Worm (Caenorhabditis elegans): ENCODE data around the gene twk-6.

The twk-6 gene

DNA sequence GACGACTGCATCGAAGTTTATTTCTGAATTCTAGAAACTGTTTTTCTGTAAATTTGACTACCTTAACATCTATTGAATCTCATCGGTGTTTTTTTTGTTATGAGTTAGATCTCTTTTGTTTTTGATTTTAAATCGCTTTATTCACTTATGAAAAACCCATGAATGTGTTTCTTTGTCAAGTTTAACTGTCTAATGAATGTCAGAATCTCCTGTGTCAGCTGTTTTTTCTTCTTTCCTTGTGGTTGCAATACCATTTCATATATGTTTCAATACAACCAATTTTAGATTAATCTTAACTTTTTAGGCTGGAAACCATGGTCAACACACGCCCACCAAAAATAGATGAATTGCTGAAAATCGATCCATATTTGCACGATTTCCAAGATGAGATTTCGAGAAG, 47.7 kb upstream of the twk-6 start, which contains the start of gene T04A8.7:
T04A8.7 (plus strand) TSS at position 301 of the 400 bp plus-strand sequence.
- TF ChIP-seq ama-1 (optimal IDR thresholded peaks at IDR 0.05) (no peak), ama-1 (GFP tag; optimal IDR thresholded peaks at IDR 0.05) (peak in 1 of 2 experiments; percentile 18), lag-1 (GFP tag; IDR thresholded peaks at IDR 0.05) (no peak), ztf-18 (tag; optimal IDR thresholded peaks at IDR 0.05) (peak; percentile 29), ceh-100 (GFP tag; IDR thresholded peaks at IDR 0.05) (no peak), ekl-4 (GFP tag; IDR thresholded peaks at IDR 0.05) (0 out of 2 replicates have a peak, but pooled peaks have one; percentile 20), B0336.3 (GFP tag; IDR thresholded peaks at IDR 0.05) (no peak), mcd-1 (GFP tag; IDR thresholded peaks at IDR 0.05) (no peak), tlf-1 (GFP tag; optimal IDR thresholded peaks at IDR 0.05) (no peak), hmg-20 (GFP tag; IDR thresholded peaks at IDR 0.05) (no peak)

- TF ChIP-seq snpc-1.3 (tag; optimal IDR thresholded peaks at IDR 0.05; ENCODE audit: insufficient read depth), result no peak
- no peak for TF ChIP-seq ztf-6 (GFP tag; IDR thresholded peaks at IDR 0.05)
- no peak for TF ChIP-seq T07F8.4 (tag; optimal IDR thresholded peaks at IDR 0.05)
- no peak for TF ChIP-seq sptf-2 (GFP tag; optimal IDR thresholded peaks at IDR 0.05)
- TF ChIP-seq attf-5 (GFP tag; optimal IDR thresholded peaks at IDR 0.05), result no peak
- no peak for TF ChIP-seq C06A6.2 (GFP tag; conservative IDR thresholded peaks at IDR 0.05)
- TF ChIP-seq Y56A3A.18 (GFP tag; IDR thresholded peaks at IDR 0.05), result no peak
- TF ChIP-seq bed-2 (GFP tag; IDR thresholded peaks at IDR 0.05), result no peak
- no peak for TF ChIP-seq ceh-91 (GFP tag; IDR thresholded peaks at IDR 0.05)
- TF ChIP-seq zim-3 (tag; optimal IDR thresholded peaks at IDR 0.05), result no peak
- no peak for TF ChIP-seq B0261.1 (tag; optimal IDR thresholded peaks at IDR 0.05)
- TF ChIP-seq tlf-1 (GFP tag; optimal IDR thresholded peaks at IDR 0.05), result no peak
- TF ChIP-seq ekl-4 (GFP tag; IDR thresholded peaks at IDR 0.05), result no peak
- TF ChIP-seq madf-6 (GFP tag; IDR thresholded peaks at IDR 0.05), result no peak
- TF ChIP-seq bed-1 (GFP tag; IDR thresholded peaks at IDR 0.05), result no peak
- no peak for TF ChIP-seq hlh-26 (GFP tag; conservative IDR thresholded peaks at IDR 0.05)
Observed at ce11 chrIII:4696903-4697302, 45.8 kb upstream of the twk-6 start.

DNA sequence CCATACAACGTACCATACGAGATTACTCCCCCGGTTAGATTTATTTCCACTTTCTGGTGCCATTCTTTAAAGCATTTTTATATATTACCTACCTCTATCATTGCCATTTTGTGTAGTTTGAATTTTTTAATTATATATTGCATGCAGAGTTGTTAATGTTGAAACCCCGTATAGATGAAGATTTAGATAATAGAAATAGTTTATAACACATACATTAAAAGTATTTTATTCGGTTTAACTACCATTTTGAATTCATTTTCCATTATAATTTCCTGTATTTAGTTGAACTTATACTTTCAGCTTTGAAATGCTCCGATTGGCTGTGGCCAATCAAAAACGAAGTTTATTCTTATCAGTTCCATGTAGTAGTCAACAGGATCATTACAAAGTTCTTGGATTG, 44.9 kb upstream of the twk-6 start, which contains the start of gene dnj-18:
dnj-18 (plus strand) TSS at position 301 of the 400 bp plus-strand sequence.
- no peak for TF ChIP-seq dpff-1 (tag; optimal IDR thresholded peaks at IDR 0.05)
- no peak for TF ChIP-seq lin-40 (tag; optimal IDR thresholded peaks at IDR 0.05)
- no peak for TF ChIP-seq lir-1 (GFP tag; conservative IDR thresholded peaks at IDR 0.05)
- TF ChIP-seq ZK185.1 (tag; optimal IDR thresholded peaks at IDR 0.05; ENCODE audit: poor library complexity, severe bottlenecking), result no peak
- TF ChIP-seq die-1 (tag; optimal IDR thresholded peaks at IDR 0.05), result no peak
- TF ChIP-seq ceh-100 (GFP tag; IDR thresholded peaks at IDR 0.05), result no peak
- no peak for TF ChIP-seq egl-18 (GFP tag; IDR thresholded peaks at IDR 0.05)
- TF ChIP-seq egrh-3 (GFP tag; IDR thresholded peaks at IDR 0.05), result no peak
- no peak for TF ChIP-seq F33H1.4 (GFP tag; IDR thresholded peaks at IDR 0.05)
- no peak for TF ChIP-seq let-607 (tag; optimal IDR thresholded peaks at IDR 0.05)
- no peak for TF ChIP-seq F52B5.7 (tag; optimal IDR thresholded peaks at IDR 0.05)

DNA sequence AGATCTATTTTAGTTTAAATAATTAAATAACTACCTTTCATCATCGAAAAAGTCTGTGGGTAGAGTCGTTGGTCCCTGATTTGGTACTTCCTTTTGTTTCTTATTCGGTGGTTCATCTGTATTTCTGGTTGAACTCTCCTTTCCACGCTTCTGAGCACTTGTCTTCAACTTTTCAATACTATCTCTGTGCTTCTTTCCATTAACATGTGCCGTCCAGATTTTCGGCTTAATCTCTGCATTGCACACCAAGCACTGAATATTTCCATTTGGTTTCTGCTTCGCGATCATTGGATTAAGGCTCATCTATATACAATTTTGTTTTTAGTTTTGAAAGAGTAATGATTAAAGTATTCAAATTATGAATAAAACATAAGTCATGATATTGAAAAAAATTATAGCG, 42.8 kb upstream of the twk-6 start, which contains the start of gene sel-13:
sel-13 (minus strand) TSS at position 303 of the 400 bp plus-strand sequence.
- no peak for TF ChIP-seq him-1 (tag; optimal IDR thresholded peaks at IDR 0.05)
- TF ChIP-seq zfh-2 (GFP tag; conservative IDR thresholded peaks at IDR 0.05), result no peak
- TF ChIP-seq unc-62 (GFP tag; optimal IDR thresholded peaks at IDR 0.05), result no peak
- no peak for TF ChIP-seq D2030.7 (GFP tag; IDR thresholded peaks at IDR 0.05)
- no peak for TF ChIP-seq egrh-3 (GFP tag; IDR thresholded peaks at IDR 0.05)
- TF ChIP-seq C06A6.2 (GFP tag; conservative IDR thresholded peaks at IDR 0.05), result no peak
- no peak for TF ChIP-seq nhr-90 (tag; optimal IDR thresholded peaks at IDR 0.05)
- no peak for TF ChIP-seq lin-35 (GFP tag; optimal IDR thresholded peaks at IDR 0.05)
- TF ChIP-seq let-526 (GFP tag; IDR thresholded peaks at IDR 0.05), result no peak
- no peak for TF ChIP-seq xnd-1 (tag; optimal IDR thresholded peaks at IDR 0.05)
- TF ChIP-seq ztf-6 (GFP tag; IDR thresholded peaks at IDR 0.05), result no peak
- no peak for TF ChIP-seq F10E7.11 (tag; optimal IDR thresholded peaks at IDR 0.05)

Data from whole organism, young adult.